Fruit fly (Drosophila melanogaster) whole organism, adult: Measurements from ENCODE around the gene CG4586.

Source experiments
- CG11617 ChIP-seq: fragments of 200-800 bp; sonication (Bioruptor generic); optimal IDR thresholded peaks from 2 replicates; lab custom pipeline; 2017; ENCODE audit warnings: mild to moderate bottlenecking, missing biosample characterization, missing genetic modification reagents, missing genetic modification characterization
- CG14711 ChIP-seq: fragments of 200-800 bp; sonication (Bioruptor generic); optimal IDR thresholded peaks from 2 replicates; lab custom pipeline; 2018; ENCODE audit warnings: missing biosample characterization, mild to moderate bottlenecking, missing genetic modification characterization, moderate library complexity
- CG1620 ChIP-seq: fragments of 200-800 bp; sonication (Bioruptor generic); optimal IDR thresholded peaks from 2 replicates; lab custom pipeline; 2016; ENCODE audit warnings: missing biosample characterization, missing genetic modification characterization
- Crg-1 ChIP-seq: fragments of 200-800 bp; sonication (Bioruptor generic); optimal IDR thresholded peaks from 2 replicates; lab custom pipeline; 2016; ENCODE audit warnings: missing biosample characterization, missing genetic modification characterization
- kay ChIP-seq: fragments of 200-800 bp; sonication (Bioruptor generic); peaks from one replicate; lab custom pipeline; 2016; ENCODE audit warnings: missing biosample characterization, missing genetic modification characterization, borderline replicate concordance
- ovo ChIP-seq: fragments of 200-800 bp; sonication (Bioruptor generic); optimal IDR thresholded peaks from 2 replicates; lab custom pipeline; 2016; ENCODE audit warnings: missing biosample characterization, missing genetic modification characterization

- no peak for TF ChIP-seq kay (GFP tag; lab: Kevin White, UChicago)
- TF ChIP-seq Crg-1 (GFP tag; lab: Kevin White, UChicago): no peak
- no peak for TF ChIP-seq ovo (GFP tag; lab: Kevin White, UChicago)
- no peak for TF ChIP-seq CG11617
- no peak for TF ChIP-seq CG14711 (tag; lab: Kevin White, UChicago)
- no peak for TF ChIP-seq CG1620 (GFP tag; lab: Kevin White, UChicago)
Observed at dm6 chrX:6981470-6981952, 11.8 kb downstream of the CG4586 start.
